Fruit fly (Drosophila melanogaster): ENCODE measurements around the gene Rab1.

Rab1 gene

dm6 chr3R:21268873-21269272, at the start of gene Rab1 (continued):
- TF ChIP-seq eyg (GFP tag; optimal IDR thresholded peaks at IDR 0.05) (peak; percentile 6), unpg (GFP tag; optimal IDR thresholded peaks at IDR 0.05) (peak; percentile 24), CG7271 (tag; optimal IDR thresholded peaks at IDR 0.05) (no peak), Hr39 (optimal IDR thresholded peaks at IDR 0.05) (no peak), CG2116 (GFP tag; optimal IDR thresholded peaks at IDR 0.05) (peak; percentile 51), CG8944 (GFP tag; optimal IDR thresholded peaks at IDR 0.05) (peak; percentile 21), CG18476 (GFP tag; optimal IDR thresholded peaks at IDR 0.05) (no peak), CG11695 (GFP tag; IDR thresholded peaks at IDR 0.05) (no peak), pfk (GFP tag; optimal IDR thresholded peaks at IDR 0.05) (peak; percentile 47), so (GFP tag; IDR thresholded peaks at IDR 0.05) (no peak; the same call in 2 of the 3 replicates), CG4617 (GFP tag; optimal IDR thresholded peaks at IDR 0.05; ENCODE audit: borderline replicate concordance) (peak; percentile 87), Neu2 (GFP tag; optimal IDR thresholded peaks at IDR 0.05; ENCODE audit: borderline replicate concordance) (no peak), Dll (GFP tag; IDR thresholded peaks at IDR 0.05; ENCODE audit: partially characterized antibody) (no peak), Dbx (GFP tag; IDR thresholded peaks at IDR 0.05) (peak; percentile 70), C15 (GFP tag; IDR thresholded peaks at IDR 0.05) (no peak), Fer2 (tag; optimal IDR thresholded peaks at IDR 0.05) (no peak), ci (GFP tag; IDR thresholded peaks at IDR 0.05) (no peak), CG2202 (tag; optimal IDR thresholded peaks at IDR 0.05) (no peak), ac (GFP tag; optimal IDR thresholded peaks at IDR 0.05) (no peak), Abd-B (GFP tag; optimal IDR thresholded peaks at IDR 0.05) (no peak), HLH4C (GFP tag; IDR thresholded peaks at IDR 0.05; ENCODE audit: partially characterized antibody) (no peak), slp2 (GFP tag; optimal IDR thresholded peaks at IDR 0.05) (peak; percentile 7), HLHmδ (GFP tag; optimal IDR thresholded peaks at IDR 0.05) (peak; percentile 41), peb (GFP tag; IDR thresholded peaks at IDR 0.05) (no peak), tap (tag; optimal IDR thresholded peaks at IDR 0.05) (no peak), CG33213 (GFP tag; optimal IDR thresholded peaks at IDR 0.05) (peak; percentile 4), twi (tag; optimal IDR thresholded peaks at IDR 0.05) (peak; percentile 9), slbo (GFP tag; IDR thresholded peaks at IDR 0.05) (peak; percentile 66), H15 (GFP tag; IDR thresholded peaks at IDR 0.05) (no peak), CG12391 (tag; optimal IDR thresholded peaks at IDR 0.05) (peak; percentile 17), Drgx (GFP tag; IDR thresholded peaks at IDR 0.05) (no peak), grau (tag; optimal IDR thresholded peaks at IDR 0.05) (peak; percentile 34), CG18262 (tag; optimal IDR thresholded peaks at IDR 0.05) (peak; percentile 4), zf30C (GFP tag; optimal IDR thresholded peaks at IDR 0.05) (no peak), H2.0 (GFP tag; IDR thresholded peaks at IDR 0.05) (peak; percentile 30; the same call in 1 of the 2 replicates), CG32532 (GFP tag; IDR thresholded peaks at IDR 0.05) (peak; percentile 51; the same call in 1 of the 2 replicates), CG11085 (GFP tag; IDR thresholded peaks at IDR 0.05) (0 out of 2 replicates have a peak, but pooled peaks have one; percentile 26), dimm (GFP tag; IDR thresholded peaks at IDR 0.05) (no peak), Lim3 (GFP tag; IDR thresholded peaks at IDR 0.05) (no peak), Rx (GFP tag; IDR thresholded peaks at IDR 0.05) (no peak), CG8924 (tag; optimal IDR thresholded peaks at IDR 0.05) (no peak), CG32772 (GFP tag; IDR thresholded peaks at IDR 0.05) (no peak), tup (GFP tag; optimal IDR thresholded peaks at IDR 0.05) (no peak), CG14965 (GFP tag; optimal IDR thresholded peaks at IDR 0.05; ENCODE audit: borderline replicate concordance) (no peak), CG18011 (GFP tag; optimal IDR thresholded peaks at IDR 0.05) (no peak), Trl (optimal IDR thresholded peaks at IDR 0.05) (no peak), Trl (GFP tag; optimal IDR thresholded peaks at IDR 0.05) (peak; percentile 16), cas (GFP tag; IDR thresholded peaks at IDR 0.05) (no peak), ssp (GFP tag; IDR thresholded peaks at IDR 0.05) (no peak), sob (GFP tag; IDR thresholded peaks at IDR 0.05) (peak; percentile 73), al (GFP tag; IDR thresholded peaks at IDR 0.05) (0 out of 2 replicates have a peak, but pooled peaks have one; percentile 11), TFAM (GFP tag; optimal IDR thresholded peaks at IDR 0.05) (no peak), pb (GFP tag; optimal IDR thresholded peaks at IDR 0.05) (peak; percentile 39)

Measured in whole organism, embryonic.